Worm (Caenorhabditis elegans) whole organism, mixed stage, embryonic: ENCODE results near the gene W06D11.1.

ENCODE experiments used
- M03D4.4 ChIP-seq: sonication (generic microtip); optimal IDR thresholded peaks from 2 replicates; lab custom pipeline; 2017; ENCODE audit warnings: mild to moderate bottlenecking, missing genetic modification characterization, missing compliant biosample characterization
- bed-3 ChIP-seq: fragments of 200-800 bp; sonication (Bioruptor generic); optimal IDR thresholded peaks from 3 replicates; lab custom pipeline; 2018; ENCODE audit warnings: mild to moderate bottlenecking, missing genetic modification characterization, moderate library complexity, missing compliant biosample characterization
- blmp-1 ChIP-seq: fragments of 150-350 bp; optimal IDR thresholded peaks from 2 replicates; lab custom pipeline; 2014; ENCODE audit warnings: missing biosample characterization, missing genetic modification characterization
- ceh-39 ChIP-seq: fragments of 150-350 bp; optimal IDR thresholded peaks from 2 replicates; lab custom pipeline; 2014; ENCODE audit warnings: missing biosample characterization, missing genetic modification characterization
- ceh-43 ChIP-seq: fragments of 200-800 bp; sonication (Bioruptor generic); optimal IDR thresholded peaks from 2 replicates; lab custom pipeline; 2018; ENCODE audit warnings: mild to moderate bottlenecking, missing genetic modification characterization, moderate library complexity, missing compliant biosample characterization
- ceh-83 ChIP-seq: fragments of 200-800 bp; sonication (Bioruptor generic); optimal IDR thresholded peaks from 2 replicates; lab custom pipeline; 2018; ENCODE audit warnings: mild to moderate bottlenecking, missing genetic modification characterization, missing compliant biosample characterization
- ces-1 ChIP-seq: fragments of 150-350 bp; optimal IDR thresholded peaks from 2 replicates; lab custom pipeline; 2014; ENCODE audit warnings: missing biosample characterization, missing genetic modification reagents, missing genetic modification characterization
- cnd-1 ChIP-seq: fragments of 200-800 bp; sonication (Bioruptor generic); optimal IDR thresholded peaks from 2 replicates; lab custom pipeline; 2018; ENCODE audit warnings: mild to moderate bottlenecking, missing genetic modification characterization, missing compliant biosample characterization
- elt-1 ChIP-seq: sonication (generic microtip); optimal IDR thresholded peaks from 2 replicates; lab custom pipeline; 2017; ENCODE audit warnings: missing genetic modification characterization, mild to moderate bottlenecking, missing compliant biosample characterization, antibody characterized with exemption, moderate library complexity, borderline replicate concordance; ENCODE audit not compliant: insufficient read depth
- elt-3 ChIP-seq: fragments of 150-350 bp; optimal IDR thresholded peaks from 2 replicates; lab custom pipeline; 2014; ENCODE audit warnings: missing biosample characterization, missing genetic modification characterization
- flh-1 ChIP-seq: fragments of 200-800 bp; sonication (Bioruptor generic); optimal IDR thresholded peaks from 2 replicates; lab custom pipeline; 2018; ENCODE audit warnings: mild to moderate bottlenecking, missing genetic modification characterization, moderate library complexity, missing compliant biosample characterization
- ham-2 ChIP-seq: fragments of 200-800 bp; sonication (Bioruptor generic); optimal IDR thresholded peaks from 2 replicates; lab custom pipeline; 2018; ENCODE audit warnings: mild to moderate bottlenecking, missing genetic modification characterization, missing compliant biosample characterization
- hlh-1 ChIP-seq: fragments of 150-350 bp; optimal IDR thresholded peaks from 2 replicates; lab custom pipeline; 2014; ENCODE audit warnings: missing biosample characterization, missing genetic modification reagents, missing genetic modification characterization
- lin-13 ChIP-seq: fragments of 150-350 bp; optimal IDR thresholded peaks from 2 replicates; lab custom pipeline; 2014; ENCODE audit warnings: missing biosample characterization, missing genetic modification characterization
- lin-32 ChIP-seq: fragments of 200-800 bp; sonication (Bioruptor generic); optimal IDR thresholded peaks from 2 replicates; lab custom pipeline; 2018; ENCODE audit warnings: mild to moderate bottlenecking, missing genetic modification characterization, missing compliant biosample characterization
- lsy-2 ChIP-seq: fragments of 150-350 bp; optimal IDR thresholded peaks from 2 replicates; lab custom pipeline; 2014; ENCODE audit warnings: missing biosample characterization, missing genetic modification characterization
- mep-1 ChIP-seq: fragments of 150-350 bp; optimal IDR thresholded peaks from 2 replicates; lab custom pipeline; 2017; ENCODE audit warnings: missing biosample characterization, missing genetic modification reagents, missing genetic modification characterization, inconsistent platforms
- mls-2 ChIP-seq: sonication (generic microtip); optimal IDR thresholded peaks from 2 replicates; lab custom pipeline; 2016; ENCODE audit warnings: mild to moderate bottlenecking, missing genetic modification characterization, moderate library complexity, missing compliant biosample characterization
- nhr-12 ChIP-seq: fragments of 150-350 bp; optimal IDR thresholded peaks from 2 replicates; lab custom pipeline; 2014; ENCODE audit warnings: missing biosample characterization, missing genetic modification characterization
- nhr-2 ChIP-seq: fragments of 150-350 bp; optimal IDR thresholded peaks from 2 replicates; lab custom pipeline; 2014; ENCODE audit warnings: missing biosample characterization, missing genetic modification characterization
- nhr-237 ChIP-seq: fragments of 150-350 bp; optimal IDR thresholded peaks from 2 replicates; lab custom pipeline; 2014; ENCODE audit warnings: missing biosample characterization, missing genetic modification characterization
- nhr-28 ChIP-seq: fragments of 150-350 bp; optimal IDR thresholded peaks from 2 replicates; lab custom pipeline; 2014; ENCODE audit warnings: missing biosample characterization, missing genetic modification characterization
- nhr-76 ChIP-seq: sonication (generic microtip); optimal IDR thresholded peaks from 2 replicates; lab custom pipeline; 2017; ENCODE audit warnings: missing biosample characterization, missing genetic modification characterization
- pha-4 ChIP-seq: fragments of 150-350 bp; optimal IDR thresholded peaks from 2 replicates; lab custom pipeline; 2018; ENCODE audit warnings: missing biosample characterization, missing genetic modification reagents, missing genetic modification characterization
- sem-2 ChIP-seq: fragments of 200-800 bp; sonication (Bioruptor generic); optimal IDR thresholded peaks from 2 replicates; lab custom pipeline; 2018; ENCODE audit warnings: mild to moderate bottlenecking, missing genetic modification characterization, missing compliant biosample characterization
- snpc-4 ChIP-seq: fragments of 150-350 bp; optimal IDR thresholded peaks from 2 replicates; lab custom pipeline; 2014; ENCODE audit warnings: missing biosample characterization, missing genetic modification characterization
- sptf-1 ChIP-seq: sonication (generic microtip); optimal IDR thresholded peaks from 2 replicates; lab custom pipeline; 2017; ENCODE audit warnings: mild to moderate bottlenecking, missing genetic modification characterization, moderate library complexity, missing compliant biosample characterization
- unc-120 ChIP-seq: sonication (generic microtip); optimal IDR thresholded peaks from 2 replicates; lab custom pipeline; 2017; ENCODE audit warnings: missing genetic modification characterization, missing compliant biosample characterization; ENCODE audit not compliant: poor library complexity, severe bottlenecking
- unc-39 ChIP-seq: fragments of 150-350 bp; optimal IDR thresholded peaks from 2 replicates; lab custom pipeline; 2014; ENCODE audit warnings: missing biosample characterization, missing genetic modification characterization
- unc-62 ChIP-seq: fragments of 150-350 bp; optimal IDR thresholded peaks from 2 replicates; lab custom pipeline; 2014; ENCODE audit warnings: missing biosample characterization, missing genetic modification reagents, missing genetic modification characterization
- zip-8 ChIP-seq: fragments of 150-350 bp; optimal IDR thresholded peaks from 2 replicates; lab custom pipeline; 2014; ENCODE audit warnings: missing biosample characterization, missing genetic modification characterization

W06D11.1 gene

DNA sequence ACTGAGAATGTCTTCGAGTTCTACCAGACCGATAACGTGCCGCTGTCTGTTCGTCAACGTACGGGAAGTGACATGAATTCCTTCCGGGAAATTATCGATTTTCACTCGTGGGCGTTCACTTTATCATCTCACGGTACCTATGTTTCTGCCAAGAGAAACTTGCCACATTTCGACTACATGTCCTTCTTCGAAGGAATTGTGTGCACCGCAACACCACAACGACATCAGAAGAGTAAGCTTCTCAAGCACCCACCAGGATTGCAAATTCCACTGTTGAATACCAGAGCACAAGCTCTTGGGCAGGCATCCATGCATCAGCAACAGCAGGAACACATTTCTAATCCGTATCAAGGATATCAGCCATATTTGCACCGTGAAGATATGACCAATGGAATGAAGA lies 10.2 kb upstream of the W06D11.1 start:
- no peak for TF ChIP-seq cnd-1 (tag; lab: Kevin White, UChicago)
- no peak for TF ChIP-seq bed-3 (GFP tag; lab: Kevin White, UChicago)
- no peak for TF ChIP-seq unc-62 (GFP tag; lab: Kevin White, UChicago)
- TF ChIP-seq ham-2 (GFP tag; lab: Kevin White, UChicago), result no peak
- no peak for TF ChIP-seq hlh-1 (tag; lab: Kevin White, UChicago)
- TF ChIP-seq ceh-83, result no peak
- no peak for TF ChIP-seq lsy-2 (tag; lab: Kevin White, UChicago)
- no peak for TF ChIP-seq nhr-237 (tag; lab: Kevin White, UChicago)
- no peak for TF ChIP-seq sptf-1 (tag; lab: Kevin White, UChicago)
- TF ChIP-seq ceh-43 (GFP tag; lab: Kevin White, UChicago), result no peak

DNA sequence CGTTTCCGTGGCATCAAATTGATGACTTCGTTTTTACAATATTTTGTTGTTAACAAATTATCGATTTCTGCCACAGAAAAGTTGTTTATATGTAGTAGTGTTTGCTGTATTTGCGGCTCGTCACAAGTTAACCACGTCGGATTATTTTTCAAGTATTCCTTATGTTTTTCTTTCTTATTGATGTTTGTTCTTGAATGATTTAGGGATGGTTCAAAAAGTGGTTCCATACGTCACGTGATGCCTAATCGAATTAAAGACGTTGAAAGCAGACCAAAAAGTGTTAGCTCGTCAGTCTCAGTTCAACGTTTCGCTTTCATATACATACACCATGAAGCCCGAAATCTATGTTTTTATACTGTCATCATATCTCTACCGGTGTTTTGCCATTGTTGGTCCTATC lies 8.9 kb upstream of the W06D11.1 start, which contains the start of gene lips-2:
lips-2 (plus strand) TSS at position 301 of the 400 bp plus-strand sequence.
- no peak for TF ChIP-seq unc-120 (tag; lab: Kevin White, UChicago)
- TF ChIP-seq elt-3 (tag; lab: Kevin White, UChicago), result no peak
- no peak for TF ChIP-seq nhr-28 (tag; lab: Kevin White, UChicago)
- no peak for TF ChIP-seq bed-3 (GFP tag; lab: Kevin White, UChicago)
- TF ChIP-seq lin-13 (tag; lab: Kevin White, UChicago), result no peak
- TF ChIP-seq snpc-4 (tag; lab: Kevin White, UChicago), result no peak
- TF ChIP-seq mep-1, result no peak
- TF ChIP-seq lin-32, result no peak
- no peak for TF ChIP-seq elt-1 (tag; lab: Kevin White, UChicago)
- no peak for TF ChIP-seq nhr-237 (tag; lab: Kevin White, UChicago)
- TF ChIP-seq ceh-83, result no peak
- no peak for TF ChIP-seq ceh-39 (tag; lab: Kevin White, UChicago)
- no peak for TF ChIP-seq nhr-12
- TF ChIP-seq zip-8 (tag; lab: Kevin White, UChicago), result no peak
- TF ChIP-seq flh-1 (GFP tag; lab: Kevin White, UChicago), result no peak
- TF ChIP-seq ceh-43 (GFP tag; lab: Kevin White, UChicago), result no peak
- TF ChIP-seq nhr-76 (tag; lab: Kevin White, UChicago), result no peak
- no peak for TF ChIP-seq ces-1 (GFP tag; lab: Kevin White, UChicago)
- TF ChIP-seq blmp-1 (tag; lab: Kevin White, UChicago), result no peak

DNA sequence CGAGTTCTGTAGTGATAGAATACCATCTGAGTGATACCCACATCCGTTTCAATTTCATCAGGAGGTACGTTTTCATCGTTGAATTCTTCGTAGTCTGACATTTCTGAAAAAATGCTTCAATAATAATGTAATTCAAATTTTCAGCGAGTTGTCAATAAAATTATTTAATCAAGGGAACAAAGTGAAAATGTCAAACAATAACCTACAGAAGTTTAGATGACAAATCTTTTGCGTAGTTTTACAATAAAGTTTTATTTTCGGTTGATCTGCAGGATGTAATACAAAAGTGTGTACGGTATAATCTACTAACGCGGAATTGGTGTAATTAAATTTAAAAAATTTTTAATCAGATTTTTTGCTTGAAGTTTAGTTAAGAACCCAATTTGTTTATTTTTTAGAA lies 6.1 kb upstream of the W06D11.1 start, which contains the start of gene C04B4.5:
C04B4.5 (minus strand) TSS at position 101 of the 400 bp plus-strand sequence.
- no peak for TF ChIP-seq ces-1 (GFP tag; lab: Kevin White, UChicago)
- no peak for TF ChIP-seq pha-4 (tag; lab: Kevin White, UChicago)
- TF ChIP-seq sptf-1 (tag; lab: Kevin White, UChicago), result no peak
- no peak for TF ChIP-seq ham-2 (GFP tag; lab: Kevin White, UChicago)
- TF ChIP-seq lin-32, result no peak
- no peak for TF ChIP-seq M03D4.4 (tag; lab: Kevin White, UChicago)
- no peak for TF ChIP-seq lsy-2 (tag; lab: Kevin White, UChicago)
- no peak for TF ChIP-seq ceh-83
- TF ChIP-seq nhr-2 (tag; lab: Kevin White, UChicago), result no peak
- TF ChIP-seq sem-2 (GFP tag; lab: Kevin White, UChicago), result no peak
- no peak for TF ChIP-seq elt-1 (tag; lab: Kevin White, UChicago)
- no peak for TF ChIP-seq snpc-4 (tag; lab: Kevin White, UChicago)
- TF ChIP-seq mls-2 (tag; lab: Kevin White, UChicago), result no peak
- no peak for TF ChIP-seq ceh-43 (GFP tag; lab: Kevin White, UChicago)
- no peak for TF ChIP-seq nhr-12
- no peak for TF ChIP-seq nhr-28 (tag; lab: Kevin White, UChicago)
- TF ChIP-seq, all 35 proteins: peak for 0

DNA sequence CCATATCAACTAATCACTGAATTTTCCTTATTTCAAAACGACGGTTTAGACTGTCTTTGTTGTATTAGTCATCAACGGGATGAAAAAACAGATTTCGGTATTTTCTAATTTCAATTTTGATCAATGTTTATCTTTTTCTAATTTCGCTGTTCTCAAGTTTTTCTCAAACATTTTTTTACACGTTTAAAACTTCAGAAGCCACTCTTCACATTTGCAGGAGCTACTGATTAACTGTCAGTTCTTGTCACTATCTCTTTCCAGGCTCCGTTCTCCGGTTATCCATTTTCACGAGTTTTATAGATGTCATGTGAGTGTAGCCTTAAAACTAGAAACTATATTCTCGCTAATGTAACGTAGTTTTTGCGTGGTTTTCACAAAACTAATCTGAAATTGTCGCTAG lies 3.8 kb upstream of the W06D11.1 start, which contains the start of gene C04B4.4:
C04B4.4 (plus strand) TSS at position 301 of the 400 bp plus-strand sequence.
- TF ChIP-seq pha-4 (tag; lab: Kevin White, UChicago) (no peak), snpc-4 (tag; lab: Kevin White, UChicago) (no peak), M03D4.4 (tag; lab: Kevin White, UChicago) (no peak), unc-39 (tag; lab: Kevin White, UChicago) (no peak), hlh-1 (tag; lab: Kevin White, UChicago) (no peak), elt-1 (tag; lab: Kevin White, UChicago) (no peak), lin-13 (tag; lab: Kevin White, UChicago) (no peak), nhr-12 (no peak)
- TF ChIP-seq, all 35 proteins: peak for 0
